Fruit fly (Drosophila melanogaster) whole organism, embryonic: Measurements from ENCODE around the gene CG33796.
A peak's percentile ranks its signal among the peaks of the same experiment; 100 is the strongest.

Experiments
- ATbp ChIP-seq: fragments of 200-800 bp; sonication (Bioruptor generic); optimal IDR thresholded peaks from 2 replicates; lab custom pipeline; 2017; ENCODE audit warnings: missing biosample characterization, mild to moderate bottlenecking, missing genetic modification characterization, missing genetic modification reagents
- Aef1 ChIP-seq: fragments of 200-800 bp; sonication (Bioruptor generic); IDR thresholded peaks from 3 replicates; pipeline ENCODE4 v1.3.6; 2022; ENCODE audit warnings: missing biosample characterization, missing genetic modification characterization
- CG10147 ChIP-seq: fragments of 200-800 bp; sonication (Bioruptor generic); optimal IDR thresholded peaks from 2 replicates; lab custom pipeline; 2019; ENCODE audit warnings: missing biosample characterization, mild to moderate bottlenecking, missing genetic modification characterization, moderate library complexity
- CG1024 ChIP-seq: fragments of 200-800 bp; sonication (Bioruptor generic); IDR thresholded peaks from 2 replicates; pipeline ENCODE4 v1.3.6; 2022; ENCODE audit warnings: missing biosample characterization, missing genetic modification characterization
- CG10366 ChIP-seq: fragments of 200-800 bp; sonication (Bioruptor generic); IDR thresholded peaks from 2 replicates; pipeline ENCODE4 v1.3.6; 2022; ENCODE audit warnings: missing biosample characterization, missing genetic modification characterization
- CG11085 ChIP-seq: fragments of 200-800 bp; sonication (Bioruptor generic); IDR thresholded peaks from 2 replicates; pipeline ENCODE4 v1.3.6; 2022; ENCODE audit warnings: missing biosample characterization, missing genetic modification characterization
- CG12942 ChIP-seq: fragments of 200-800 bp; sonication (Bioruptor generic); optimal IDR thresholded peaks from 3 replicates; lab custom pipeline; 2016; ENCODE audit warnings: missing biosample characterization, missing genetic modification characterization
- CG13287 ChIP-seq: fragments of 200-800 bp; sonication (Bioruptor generic); IDR thresholded peaks from 2 replicates; pipeline ENCODE4 v1.3.6; 2022; ENCODE audit warnings: missing biosample characterization, missing genetic modification characterization; ENCODE audit not compliant: partially characterized antibody
- CG13296 ChIP-seq: fragments of 200-800 bp; sonication (Bioruptor generic); optimal IDR thresholded peaks from 3 replicates; lab custom pipeline; 2018; ENCODE audit warnings: missing biosample characterization, mild to moderate bottlenecking, missing genetic modification characterization
- CG13624 ChIP-seq: fragments of 200-800 bp; sonication (Bioruptor generic); optimal IDR thresholded peaks from 2 replicates; lab custom pipeline; 2016; ENCODE audit warnings: missing biosample characterization, missing genetic modification characterization
- CG16779 ChIP-seq: fragments of 200-800 bp; sonication (Bioruptor generic); IDR thresholded peaks from 2 replicates; pipeline ENCODE4 v1.3.6; 2022; ENCODE audit warnings: missing biosample characterization, missing genetic modification characterization
- CG16863 ChIP-seq: fragments of 200-800 bp; sonication (Bioruptor generic); optimal IDR thresholded peaks from 3 replicates; lab custom pipeline; 2016; ENCODE audit warnings: missing biosample characterization, missing genetic modification characterization
- CG18262 ChIP-seq: fragments of 200-800 bp; optimal IDR thresholded peaks from 3 replicates; lab custom pipeline; 2019; ENCODE audit warnings: missing biosample characterization, mild to moderate bottlenecking, missing genetic modification characterization, moderate library complexity
- CG2116 ChIP-seq: fragments of 200-800 bp; sonication (Bioruptor generic); optimal IDR thresholded peaks from 3 replicates; lab custom pipeline; 2018; ENCODE audit warnings: missing biosample characterization, mild to moderate bottlenecking, missing genetic modification characterization
- CG2199 ChIP-seq: fragments of 200-800 bp; sonication (Bioruptor generic); IDR thresholded peaks from 3 replicates; pipeline ENCODE4 v1.3.6; 2022; ENCODE audit warnings: missing biosample characterization, missing genetic modification characterization
- CG30403 ChIP-seq: fragments of 200-800 bp; sonication (Bioruptor generic); optimal IDR thresholded peaks from 3 replicates; lab custom pipeline; 2016; ENCODE audit warnings: missing biosample characterization, missing genetic modification characterization
- CG30431 ChIP-seq: fragments of 200-800 bp; sonication (Bioruptor generic); optimal IDR thresholded peaks from 2 replicates; lab custom pipeline; 2017; ENCODE audit warnings: missing biosample characterization, missing genetic modification characterization
- CG3065 ChIP-seq: fragments of 200-800 bp; sonication (Bioruptor generic); optimal IDR thresholded peaks from 2 replicates; lab custom pipeline; 2016; ENCODE audit warnings: missing biosample characterization, missing genetic modification characterization
- CG31224 ChIP-seq: fragments of 200-800 bp; sonication (Bioruptor generic); IDR thresholded peaks from 2 replicates; pipeline ENCODE4 v1.3.6; 2022; ENCODE audit warnings: missing biosample characterization, missing genetic modification characterization
- CG3838 ChIP-seq: fragments of 200-800 bp; sonication (Bioruptor generic); optimal IDR thresholded peaks from 3 replicates; lab custom pipeline; 2016; ENCODE audit warnings: missing biosample characterization, missing genetic modification characterization
- CG43689 ChIP-seq: fragments of 200-800 bp; sonication (Bioruptor generic); IDR thresholded peaks from 2 replicates; pipeline ENCODE4 v1.3.6; 2022; ENCODE audit warnings: missing biosample characterization, missing genetic modification characterization
- CG4424 ChIP-seq: fragments of 200-800 bp; sonication (Bioruptor generic); optimal IDR thresholded peaks from 3 replicates; lab custom pipeline; 2016; ENCODE audit warnings: missing biosample characterization, missing genetic modification characterization
- CG6272 ChIP-seq: fragments of 200-800 bp; sonication (Bioruptor generic); IDR thresholded peaks from 2 replicates; pipeline ENCODE4 v1.3.6; 2022; ENCODE audit warnings: missing biosample characterization, missing genetic modification characterization
- CG7745 ChIP-seq: fragments of 200-800 bp; sonication (Bioruptor generic); optimal IDR thresholded peaks from 2 replicates; lab custom pipeline; 2018; ENCODE audit warnings: missing biosample characterization, mild to moderate bottlenecking, missing genetic modification characterization, moderate library complexity
- CG8089 ChIP-seq: fragments of 200-800 bp; sonication (Bioruptor generic); optimal IDR thresholded peaks from 3 replicates; lab custom pipeline; 2016; ENCODE audit warnings: missing biosample characterization, missing genetic modification characterization
- CG9817 ChIP-seq: fragments of 200-800 bp; sonication (Bioruptor generic); optimal IDR thresholded peaks from 2 replicates; lab custom pipeline; 2018; ENCODE audit warnings: missing biosample characterization, mild to moderate bottlenecking, missing genetic modification characterization, moderate library complexity
- CkIIα-i1 ChIP-seq: fragments of 200-800 bp; sonication (Bioruptor generic); IDR thresholded peaks from 2 replicates; pipeline ENCODE4 v1.3.6; 2022; ENCODE audit warnings: missing biosample characterization, missing genetic modification characterization
- Deaf1 ChIP-seq: fragments of 200-800 bp; optimal IDR thresholded peaks from 3 replicates; lab custom pipeline; 2019; ENCODE audit warnings: missing biosample characterization, mild to moderate bottlenecking, missing genetic modification characterization, moderate library complexity
- HLH3B ChIP-seq: fragments of 200-800 bp; sonication (Bioruptor generic); IDR thresholded peaks from 2 replicates; pipeline ENCODE4 v1.3.6; 2022; ENCODE audit warnings: missing biosample characterization, missing genetic modification characterization
- Med ChIP-seq: fragments of 200-800 bp; sonication (Bioruptor generic); peaks from one replicate; lab custom pipeline; 2016; ENCODE audit warnings: missing biosample characterization, missing genetic modification characterization, mild to moderate bottlenecking, inconsistent platforms, moderate library complexity
- NFAT ChIP-seq: fragments of 200-800 bp; sonication (Bioruptor generic); IDR thresholded peaks from 2 replicates; pipeline ENCODE4 v1.3.6; 2022; ENCODE audit warnings: missing biosample characterization, missing genetic modification characterization
- Neu2 ChIP-seq: fragments of 200-800 bp; sonication (Bioruptor generic); optimal IDR thresholded peaks from 3 replicates; lab custom pipeline; 2016; ENCODE audit warnings: missing biosample characterization, missing genetic modification characterization, borderline replicate concordance
- Nf-YA ChIP-seq: fragments of 200-800 bp; sonication (Bioruptor generic); IDR thresholded peaks from 2 replicates; pipeline ENCODE4 v1.3.6; 2022; ENCODE audit warnings: missing biosample characterization, missing genetic modification characterization
- ap ChIP-seq: fragments of 200-800 bp; sonication (Bioruptor generic); IDR thresholded peaks from 2 replicates; pipeline ENCODE4 v1.3.6; 2022; ENCODE audit warnings: missing biosample characterization, missing genetic modification characterization
- crp ChIP-seq, 2 experiments: fragments of 200-800 bp; sonication (Bioruptor generic); optimal IDR thresholded peaks; 2 replicates in 1 of 2; 3 replicates in 1 of 2; lab custom pipeline; 2017; ENCODE audit warnings: missing biosample characterization in 2 of 2, missing genetic modification characterization in 2 of 2, mild to moderate bottlenecking in 1 of 2, moderate library complexity in 1 of 2
- danr ChIP-seq: fragments of 200-800 bp; sonication (Bioruptor generic); IDR thresholded peaks from 2 replicates; pipeline ENCODE4 v1.3.6; 2022; ENCODE audit warnings: missing biosample characterization, missing genetic modification characterization
- en ChIP-seq: fragments of 200-800 bp; sonication (Bioruptor generic); optimal IDR thresholded peaks from 2 replicates; lab custom pipeline; 2016; ENCODE audit warnings: missing biosample characterization, missing genetic modification characterization
- eve ChIP-seq, 2 experiments: fragments of >200 bp; optimal IDR thresholded peaks; 2 replicates each; lab custom pipeline; 2017; ENCODE audit warnings: missing biosample characterization in 2 of 2, missing genetic modification characterization in 2 of 2
- fd3F ChIP-seq: fragments of 200-800 bp; sonication (Bioruptor generic); optimal IDR thresholded peaks from 2 replicates; lab custom pipeline; 2018; ENCODE audit warnings: missing biosample characterization, mild to moderate bottlenecking, missing genetic modification characterization, moderate library complexity
- lmd ChIP-seq: fragments of 200-800 bp; sonication (Bioruptor generic); IDR thresholded peaks from 2 replicates; pipeline ENCODE4 v1.3.6; 2022; ENCODE audit warnings: missing biosample characterization, missing genetic modification characterization
- pb ChIP-seq: fragments of 200-800 bp; sonication (Bioruptor generic); optimal IDR thresholded peaks from 3 replicates; lab custom pipeline; 2016; ENCODE audit warnings: missing biosample characterization, missing genetic modification characterization
- sisA ChIP-seq: fragments of 200-800 bp; sonication (Bioruptor generic); IDR thresholded peaks from 2 replicates; pipeline ENCODE4 v1.3.6; 2022; ENCODE audit warnings: missing biosample characterization, missing genetic modification characterization
- slbo ChIP-seq: fragments of 200-800 bp; sonication (Bioruptor generic); IDR thresholded peaks from 2 replicates; pipeline ENCODE4 v1.3.6; 2022; ENCODE audit warnings: missing biosample characterization, missing genetic modification characterization
- sob ChIP-seq: fragments of 200-800 bp; sonication (Bioruptor generic); IDR thresholded peaks from 2 replicates; pipeline ENCODE4 v1.3.6; 2022; ENCODE audit warnings: missing biosample characterization, missing genetic modification characterization
- sr ChIP-seq: fragments of 200-800 bp; sonication (Bioruptor generic); IDR thresholded peaks from 3 replicates; pipeline ENCODE4 v1.3.6; 2022; ENCODE audit warnings: missing biosample characterization, missing genetic modification characterization
- sug ChIP-seq: fragments of 200-800 bp; optimal IDR thresholded peaks from 2 replicates; lab custom pipeline; 2019; ENCODE audit warnings: missing biosample characterization, mild to moderate bottlenecking, missing genetic modification characterization, moderate library complexity
- tll ChIP-seq, 2 experiments: fragments of 200-800 bp in 1 of 2; fragments of >200 bp in 1 of 2; sonication (Bioruptor generic) in 1 of 2; optimal IDR thresholded peaks; 2 replicates each; lab custom pipeline; 2017 to 2019; ENCODE audit warnings: missing biosample characterization in 2 of 2, missing genetic modification characterization in 2 of 2, mild to moderate bottlenecking in 1 of 2, moderate library complexity in 1 of 2
- tx ChIP-seq: fragments of 200-800 bp; sonication (Bioruptor generic); optimal IDR thresholded peaks from 2 replicates; lab custom pipeline; 2016; ENCODE audit warnings: missing biosample characterization, missing genetic modification characterization
- usp ChIP-seq: fragments of >200 bp; optimal IDR thresholded peaks from 2 replicates; lab custom pipeline; 2017; ENCODE audit warnings: missing biosample characterization, missing genetic modification characterization
- zen ChIP-seq: fragments of 200-800 bp; sonication (Bioruptor generic); optimal IDR thresholded peaks from 3 replicates; lab custom pipeline; 2018; ENCODE audit warnings: missing biosample characterization, mild to moderate bottlenecking, missing genetic modification characterization, moderate library complexity

CG33796 gene

dm6 chr3L:16131264-16132066 is 38.4 kb downstream of the CG33796 start, which contains the start of the genes Trs20 and elg1:
Gene Trs20 (minus strand): TSS chr3L:16131632.
Gene elg1 (plus strand): TSS chr3L:16132028.
- TF ChIP-seq CG16779 (GFP tag; lab: Robert Waterston, UW) = no peak
- peak; percentile 43 for TF ChIP-seq CG4424
- TF ChIP-seq CG2199 (GFP tag; lab: Robert Waterston, UW) = no peak
- peak; percentile 58 for TF ChIP-seq sug
- TF ChIP-seq crp (GFP tag; optimal IDR thresholded peaks at IDR 0.05; lab: Kevin White, UChicago) = no peak
- no peak for TF ChIP-seq en
- no peak; the same call in 1 of the 2 replicates for TF ChIP-seq sisA (GFP tag; lab: Robert Waterston, UW)
- no peak for TF ChIP-seq CG3838 (GFP tag; lab: Kevin White, UChicago)
- TF ChIP-seq tx (GFP tag; lab: Kevin White, UChicago) = no peak
- TF ChIP-seq CG3065 (GFP tag; lab: Kevin White, UChicago) = no peak
- TF ChIP-seq CG30403 (GFP tag; lab: Kevin White, UChicago) = peak; percentile 45
- TF ChIP-seq Aef1 (GFP tag; lab: Robert Waterston, UW) = peak; percentile 17; the same call in 1 of the 3 replicates
- TF ChIP-seq danr (GFP tag; lab: Robert Waterston, UW) = no peak
- peak; percentile 7 for TF ChIP-seq CG10147 (GFP tag; lab: Kevin White, UChicago)
- TF ChIP-seq CkIIα-i1 (GFP tag; lab: Robert Waterston, UW) = no peak
- TF ChIP-seq CG10366 (GFP tag; lab: Robert Waterston, UW) = no peak; the same call in 1 of the 2 replicates
- no peak for TF ChIP-seq CG11085 (GFP tag; lab: Robert Waterston, UW)
- TF ChIP-seq zen (tag; lab: Kevin White, UChicago) = peak; percentile 46
- peak; percentile 48; the same call in 1 of the 2 replicates for TF ChIP-seq NFAT (GFP tag; lab: Robert Waterston, UW)
- no peak for TF ChIP-seq pb (GFP tag; lab: Kevin White, UChicago)
- TF ChIP-seq Neu2 (GFP tag; lab: Kevin White, UChicago) = no peak
- TF ChIP-seq ATbp (GFP tag; lab: Kevin White, UChicago) = no peak
- no peak for TF ChIP-seq CG30431 (GFP tag; lab: Kevin White, UChicago)
- TF ChIP-seq CG43689 = no peak
- no peak for TF ChIP-seq CG13624
- no peak for TF ChIP-seq eve (GFP tag; optimal IDR thresholded peaks at IDR 0.05; lab: Kevin White, UChicago)
- TF ChIP-seq CG1024 (GFP tag; lab: Robert Waterston, UW) = no peak
- TF ChIP-seq slbo (GFP tag; lab: Robert Waterston, UW) = peak; percentile 59; the same call in 1 of the 2 replicates
- peak; percentile 80 for TF ChIP-seq CG18262 (tag; lab: Kevin White, UChicago)
- no peak for TF ChIP-seq CG9817 (tag; lab: Kevin White, UChicago)
- no peak for TF ChIP-seq CG12942
- TF ChIP-seq Med (GFP tag; lab: Kevin White, UChicago) = peak; percentile 87
- TF ChIP-seq usp (GFP tag; lab: Kevin White, UChicago) = no peak
- TF ChIP-seq CG2116 (GFP tag; lab: Kevin White, UChicago) = peak; percentile 39
- TF ChIP-seq Nf-YA (GFP tag; lab: Robert Waterston, UW) = no peak
- no peak for TF ChIP-seq Deaf1 (tag; lab: Kevin White, UChicago)
- no peak for TF ChIP-seq CG6272 (GFP tag; lab: Robert Waterston, UW)
- no peak; the same call in 1 of the 2 replicates for TF ChIP-seq CG13287
- TF ChIP-seq HLH3B (GFP tag; lab: Robert Waterston, UW) = peak; percentile 54; the same call in 1 of the 2 replicates
- peak; percentile 46 for TF ChIP-seq fd3F
- peak; percentile 59 for TF ChIP-seq sob (GFP tag; lab: Robert Waterston, UW)
- TF ChIP-seq tll (GFP tag; optimal IDR thresholded peaks at IDR 0.05; lab: Kevin White, UChicago) = no peak
- no peak for TF ChIP-seq ap (GFP tag; lab: Robert Waterston, UW)
- TF ChIP-seq CG7745 (tag; lab: Kevin White, UChicago) = no peak
- peak; percentile 73 for TF ChIP-seq CG13296
- no peak for TF ChIP-seq CG16863 (GFP tag; lab: Kevin White, UChicago)
- no peak for TF ChIP-seq lmd
- TF ChIP-seq CG31224 (GFP tag; lab: Robert Waterston, UW) = no peak
- no peak for TF ChIP-seq CG8089 (GFP tag; lab: Kevin White, UChicago)
- TF ChIP-seq sr = no peak
